Fruit fly (Drosophila melanogaster) whole organism, embryonic: ENCODE data around the gene gammaCOP.

Experiments used
- Aef1 ChIP-seq: fragments of 200-800 bp; sonication (Bioruptor generic); IDR thresholded peaks from 3 replicates; pipeline ENCODE4 v1.3.6; 2022; ENCODE audit warnings: missing biosample characterization, missing genetic modification characterization
- BEAF-32 ChIP-seq: fragments of 200-800 bp; sonication (Bioruptor generic); optimal IDR thresholded peaks from 3 replicates; lab custom pipeline; 2017; ENCODE audit warnings: missing biosample characterization, missing genetic modification characterization, mild to moderate bottlenecking, moderate library complexity, missing genetic modification reagents
- C15 ChIP-seq: fragments of 200-800 bp; sonication (Bioruptor generic); IDR thresholded peaks from 3 replicates; pipeline ENCODE4 v1.3.6; 2022; ENCODE audit warnings: missing biosample characterization, missing genetic modification characterization
- CG1024 ChIP-seq: fragments of 200-800 bp; sonication (Bioruptor generic); IDR thresholded peaks from 2 replicates; pipeline ENCODE4 v1.3.6; 2022; ENCODE audit warnings: missing biosample characterization, missing genetic modification characterization
- CG10274 ChIP-seq: fragments of 200-800 bp; sonication (Bioruptor generic); optimal IDR thresholded peaks from 3 replicates; lab custom pipeline; 2017; ENCODE audit warnings: missing biosample characterization, mild to moderate bottlenecking, missing genetic modification characterization
- CG10543 ChIP-seq: fragments of 200-800 bp; sonication (Bioruptor generic); optimal IDR thresholded peaks from 3 replicates; lab custom pipeline; 2017; ENCODE audit warnings: missing biosample characterization, mild to moderate bottlenecking, missing genetic modification characterization, moderate library complexity
- CG11247 ChIP-seq: fragments of 200-800 bp; sonication (Bioruptor generic); IDR thresholded peaks from 2 replicates; pipeline ENCODE4 v1.3.6; 2022; ENCODE audit warnings: missing biosample characterization, missing genetic modification characterization
- CG11398 ChIP-seq: fragments of 200-800 bp; sonication (Bioruptor generic); optimal IDR thresholded peaks from 2 replicates; lab custom pipeline; 2016; ENCODE audit warnings: missing biosample characterization, missing genetic modification characterization
- CG11723 ChIP-seq: fragments of 200-800 bp; sonication (Bioruptor generic); optimal IDR thresholded peaks from 2 replicates; lab custom pipeline; 2017; ENCODE audit warnings: missing biosample characterization, mild to moderate bottlenecking, missing genetic modification characterization
- CG12104 ChIP-seq: fragments of 200-800 bp; sonication (Bioruptor generic); optimal IDR thresholded peaks from 3 replicates; lab custom pipeline; 2016; ENCODE audit warnings: missing biosample characterization, missing genetic modification characterization
- CG14014 ChIP-seq: fragments of 200-800 bp; sonication (Bioruptor generic); IDR thresholded peaks from 2 replicates; pipeline ENCODE4 v1.3.6; 2022; ENCODE audit warnings: missing biosample characterization, missing genetic modification characterization
- CG14441 ChIP-seq: fragments of 200-800 bp; sonication (Bioruptor generic); IDR thresholded peaks from 2 replicates; pipeline ENCODE4 v1.3.6; 2022; ENCODE audit warnings: missing biosample characterization, missing genetic modification characterization
- CG1603 ChIP-seq: fragments of 200-800 bp; sonication (Bioruptor generic); optimal IDR thresholded peaks from 2 replicates; lab custom pipeline; 2019; ENCODE audit warnings: missing biosample characterization, mild to moderate bottlenecking, missing genetic modification characterization, moderate library complexity
- CG17359 ChIP-seq: fragments of 200-800 bp; sonication (Bioruptor generic); optimal IDR thresholded peaks from 3 replicates; lab custom pipeline; 2018; ENCODE audit warnings: missing biosample characterization, mild to moderate bottlenecking, missing genetic modification characterization, moderate library complexity
- CG17829 ChIP-seq: fragments of 200-800 bp; optimal IDR thresholded peaks from 2 replicates; lab custom pipeline; 2019; ENCODE audit warnings: missing biosample characterization, mild to moderate bottlenecking, missing genetic modification characterization, moderate library complexity
- CG1832 ChIP-seq: fragments of 200-800 bp; sonication (Bioruptor generic); optimal IDR thresholded peaks from 2 replicates; lab custom pipeline; 2017; ENCODE audit warnings: missing biosample characterization, mild to moderate bottlenecking, missing genetic modification characterization, inconsistent platforms
- CG4854 ChIP-seq: fragments of 200-800 bp; sonication (Bioruptor generic); optimal IDR thresholded peaks from 2 replicates; lab custom pipeline; 2016; ENCODE audit warnings: missing biosample characterization, missing genetic modification characterization, inconsistent platforms
- CG6175 ChIP-seq: fragments of 200-800 bp; sonication (Bioruptor generic); IDR thresholded peaks from 3 replicates; pipeline ENCODE4 v1.3.6; 2022; ENCODE audit warnings: missing biosample characterization, missing genetic modification characterization
- CG6765 ChIP-seq: fragments of 200-800 bp; sonication (Bioruptor generic); optimal IDR thresholded peaks from 3 replicates; lab custom pipeline; 2017; ENCODE audit warnings: missing biosample characterization, mild to moderate bottlenecking, missing genetic modification characterization
- CG6854 ChIP-seq: fragments of 200-800 bp; sonication (Bioruptor generic); optimal IDR thresholded peaks from 3 replicates; lab custom pipeline; 2017; ENCODE audit warnings: missing biosample characterization, mild to moderate bottlenecking, missing genetic modification characterization
- CG7987 ChIP-seq: fragments of 200-800 bp; sonication (Bioruptor generic); optimal IDR thresholded peaks from 2 replicates; lab custom pipeline; 2018; ENCODE audit warnings: missing biosample characterization, mild to moderate bottlenecking, missing genetic modification characterization, moderate library complexity
- CG8478 ChIP-seq: fragments of >200 bp; optimal IDR thresholded peaks from 2 replicates; lab custom pipeline; 2018
- CG8944 ChIP-seq: fragments of 200-800 bp; sonication (Bioruptor generic); optimal IDR thresholded peaks from 3 replicates; lab custom pipeline; 2016; ENCODE audit warnings: missing biosample characterization, missing genetic modification characterization
- CG9215 ChIP-seq: fragments of 200-800 bp; sonication (Bioruptor generic); IDR thresholded peaks from 2 replicates; pipeline ENCODE4 v1.3.6; 2022; ENCODE audit warnings: missing biosample characterization, missing genetic modification characterization
- CG9932 ChIP-seq: fragments of 200-800 bp; sonication (Bioruptor generic); IDR thresholded peaks from 2 replicates; pipeline ENCODE4 v1.3.6; 2022; ENCODE audit warnings: missing biosample characterization, missing genetic modification characterization
- Doc2 ChIP-seq: fragments of 200-800 bp; sonication (Bioruptor generic); IDR thresholded peaks from 2 replicates; pipeline ENCODE4 v1.3.6; 2022; ENCODE audit warnings: missing biosample characterization, missing genetic modification characterization
- E2f2 ChIP-seq: fragments of 200-800 bp; sonication (Bioruptor generic); IDR thresholded peaks from 2 replicates; pipeline ENCODE4 v1.3.6; 2022; ENCODE audit warnings: missing biosample characterization, missing genetic modification characterization
- ERR ChIP-seq: fragments of 200-800 bp; sonication (Bioruptor generic); optimal IDR thresholded peaks from 2 replicates; lab custom pipeline; 2016; ENCODE audit warnings: missing biosample characterization, missing genetic modification characterization
- MTF-1 ChIP-seq: fragments of 200-800 bp; sonication (Bioruptor generic); optimal IDR thresholded peaks from 2 replicates; lab custom pipeline; 2018; ENCODE audit warnings: missing biosample characterization, mild to moderate bottlenecking, missing genetic modification characterization, borderline replicate concordance
- Oli ChIP-seq: fragments of 200-800 bp; sonication (Bioruptor generic); optimal IDR thresholded peaks from 2 replicates; lab custom pipeline; 2018; ENCODE audit warnings: missing biosample characterization, mild to moderate bottlenecking, missing genetic modification characterization, moderate library complexity
- Ptx1 ChIP-seq: fragments of 200-800 bp; sonication (Bioruptor generic); IDR thresholded peaks from 2 replicates; pipeline ENCODE4 v1.3.6; 2022; ENCODE audit warnings: missing biosample characterization, missing genetic modification characterization
- Stat92E ChIP-seq, 3 experiments: fragments of >200 bp in 2 of 3; fragments of 200-800 bp in 1 of 3; sonication (Bioruptor generic) in 1 of 3; optimal IDR thresholded peaks; 2 replicates each; lab custom pipeline; 2017 to 2019; ENCODE audit warnings: missing biosample characterization in 3 of 3, missing genetic modification characterization in 3 of 3, mild to moderate bottlenecking in 1 of 3, moderate library complexity in 1 of 3
- ac ChIP-seq: fragments of 200-800 bp; sonication (Bioruptor generic); optimal IDR thresholded peaks from 3 replicates; lab custom pipeline; 2017; ENCODE audit warnings: missing biosample characterization, mild to moderate bottlenecking, missing genetic modification characterization
- al ChIP-seq: fragments of 200-800 bp; sonication (Bioruptor generic); IDR thresholded peaks from 2 replicates; pipeline ENCODE4 v1.3.6; 2022; ENCODE audit warnings: missing biosample characterization, missing genetic modification characterization
- ap ChIP-seq: fragments of 200-800 bp; sonication (Bioruptor generic); IDR thresholded peaks from 2 replicates; pipeline ENCODE4 v1.3.6; 2022; ENCODE audit warnings: missing biosample characterization, missing genetic modification characterization
- bcd ChIP-seq: fragments of 200-800 bp; sonication (Bioruptor generic); optimal IDR thresholded peaks from 2 replicates; lab custom pipeline; 2017; ENCODE audit warnings: missing biosample characterization, mild to moderate bottlenecking, missing genetic modification characterization
- croc ChIP-seq: fragments of 200-800 bp; sonication (Bioruptor generic); conservative IDR thresholded peaks from 3 replicates; pipeline ENCODE4 v1.3.6; 2022; ENCODE audit warnings: missing biosample characterization, missing genetic modification characterization
- exex ChIP-seq: fragments of 200-800 bp; sonication (Bioruptor generic); optimal IDR thresholded peaks from 4 replicates; lab custom pipeline; 2018; ENCODE audit warnings: missing biosample characterization, mild to moderate bottlenecking, missing genetic modification characterization, moderate library complexity
- ftz-f1 ChIP-seq: fragments of 200-800 bp; sonication (Bioruptor generic); optimal IDR thresholded peaks from 2 replicates; lab custom pipeline; 2016; ENCODE audit warnings: missing biosample characterization, missing genetic modification characterization
- hb ChIP-seq: fragments of 200-800 bp; sonication (Bioruptor generic); IDR thresholded peaks from 3 replicates; pipeline ENCODE4 v1.3.6; 2022; ENCODE audit warnings: missing biosample characterization, missing genetic modification characterization; ENCODE audit not compliant: partially characterized antibody
- ind ChIP-seq: fragments of 200-800 bp; sonication (Bioruptor generic); optimal IDR thresholded peaks from 3 replicates; lab custom pipeline; 2016; ENCODE audit warnings: missing biosample characterization, missing genetic modification characterization
- inv ChIP-seq: fragments of 200-800 bp; sonication (Bioruptor generic); IDR thresholded peaks from 2 replicates; pipeline ENCODE4 v1.3.6; 2022; ENCODE audit warnings: missing biosample characterization, missing genetic modification characterization; ENCODE audit not compliant: partially characterized antibody
- jumu ChIP-seq: fragments of 200-800 bp; sonication (Bioruptor generic); optimal IDR thresholded peaks from 3 replicates; lab custom pipeline; 2016; ENCODE audit warnings: missing biosample characterization, missing genetic modification characterization
- lab ChIP-seq: fragments of 200-800 bp; sonication (Bioruptor generic); optimal IDR thresholded peaks from 3 replicates; lab custom pipeline; 2017; ENCODE audit warnings: missing biosample characterization, missing genetic modification characterization, mild to moderate bottlenecking, moderate library complexity, missing genetic modification reagents
- lov ChIP-seq, 2 experiments: fragments of 200-800 bp in 1 of 2; fragments of >200 bp in 1 of 2; sonication (Bioruptor generic) in 1 of 2; IDR thresholded peaks in 1 of 2; optimal IDR thresholded peaks in 1 of 2; 2 replicates in 1 of 2; 3 replicates in 1 of 2; pipeline versions ENCODE4 v1.3.6 to Lab custom; 2017 to 2022; ENCODE audit warnings: missing biosample characterization in 1 of 2, missing genetic modification characterization in 1 of 2
- odd ChIP-seq: fragments of 200-800 bp; sonication (Bioruptor generic); optimal IDR thresholded peaks from 2 replicates; lab custom pipeline; 2017; ENCODE audit warnings: missing biosample characterization, mild to moderate bottlenecking, missing genetic modification characterization
- pita ChIP-seq: fragments of 200-800 bp; sonication (Bioruptor generic); optimal IDR thresholded peaks from 2 replicates; lab custom pipeline; 2017; ENCODE audit warnings: missing biosample characterization, mild to moderate bottlenecking, missing genetic modification characterization
- ro ChIP-seq: fragments of 200-800 bp; sonication (Bioruptor generic); IDR thresholded peaks from 2 replicates; pipeline ENCODE4 v1.3.6; 2022; ENCODE audit warnings: missing biosample characterization, missing genetic modification characterization
- sens-2 ChIP-seq: fragments of 200-800 bp; sonication (Bioruptor generic); IDR thresholded peaks from 2 replicates; pipeline ENCODE4 v1.3.6; 2022; ENCODE audit warnings: missing biosample characterization, missing genetic modification characterization

gammaCOP gene

DNA sequence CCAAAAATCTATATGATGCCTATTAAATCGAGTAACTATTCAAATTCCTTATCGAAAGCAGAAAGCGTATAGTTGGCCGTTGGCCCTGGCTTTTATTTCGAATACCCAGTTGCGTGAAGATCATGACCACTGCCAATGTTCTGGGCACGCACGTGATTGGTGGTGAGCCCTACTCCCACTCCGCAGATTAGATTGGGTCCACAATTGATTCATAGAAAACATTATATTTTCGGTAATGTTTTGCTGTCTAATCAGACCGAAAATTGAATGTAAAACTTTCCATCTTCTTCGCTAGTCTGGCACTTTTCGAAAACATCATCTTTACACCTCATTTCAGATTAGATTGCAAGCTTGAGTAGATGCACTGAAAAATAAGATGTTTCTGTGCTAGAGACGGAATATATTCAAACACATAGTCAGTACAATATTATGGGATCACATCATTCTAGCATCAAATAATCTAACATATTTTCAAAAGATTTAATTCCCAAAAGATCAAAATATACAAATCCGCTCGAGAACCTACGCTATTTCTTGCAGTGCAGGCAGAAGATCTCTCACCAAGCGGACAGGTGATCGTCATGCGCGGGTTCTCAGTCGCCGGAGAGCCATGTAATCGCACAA is 20.4 kb downstream of the gammaCOP start, which contains the start of gene CG1774:
Gene CG1774, plus strand, starts transcription at position 548 of the 624 bp plus-strand sequence.
- TF ChIP-seq Doc2 (GFP tag; lab: Robert Waterston, UW) (no peak), Stat92E (GFP tag; optimal IDR thresholded peaks at IDR 0.05; lab: Kevin White, UChicago) (no peak), CG11247 (GFP tag; lab: Robert Waterston, UW) (peak; percentile 72), CG4854 (GFP tag; lab: Kevin White, UChicago) (peak; percentile 66), Oli (tag; lab: Kevin White, UChicago) (peak; percentile 68), CG6854 (GFP tag; lab: Kevin White, UChicago) (peak; percentile 73), CG14014 (GFP tag; lab: Robert Waterston, UW) (peak; percentile 78), CG9215 (peak; percentile 75), BEAF-32 (GFP tag; lab: Kevin White, UChicago) (no peak), CG11398 (GFP tag; lab: Kevin White, UChicago) (peak; percentile 34), pita (no peak), E2f2 (peak; percentile 44), exex (tag; lab: Kevin White, UChicago) (peak; percentile 86), CG10543 (GFP tag; lab: Kevin White, UChicago) (peak; percentile 70), C15 (no peak), hb (GFP tag; lab: Robert Waterston, UW) (no peak), bcd (GFP tag; lab: Kevin White, UChicago) (peak; percentile 82), ac (no peak), al (GFP tag; lab: Robert Waterston, UW) (peak; percentile 81), CG6175 (GFP tag; lab: Robert Waterston, UW) (peak; percentile 61; the same call in 2 of the 3 replicates), CG1024 (GFP tag; lab: Robert Waterston, UW) (no peak), sens-2 (no peak; the same call in 1 of the 2 replicates), MTF-1 (GFP tag; lab: Kevin White, UChicago) (no peak), odd (GFP tag; lab: Kevin White, UChicago) (peak; percentile 40), CG17829 (tag; lab: Kevin White, UChicago) (peak; percentile 68), CG11723 (GFP tag; lab: Kevin White, UChicago) (peak; percentile 33), CG1832 (GFP tag; lab: Kevin White, UChicago) (no peak), CG8944 (GFP tag; lab: Kevin White, UChicago) (peak; percentile 65), CG7987 (peak; percentile 73), ind (GFP tag; lab: Kevin White, UChicago) (peak; percentile 81), lab (GFP tag; lab: Kevin White, UChicago) (peak; percentile 94), jumu (GFP tag; lab: Kevin White, UChicago) (peak; percentile 80), CG17359 (tag; lab: Kevin White, UChicago) (peak; percentile 79), CG10274 (peak; percentile 47), CG6765 (GFP tag; lab: Kevin White, UChicago) (peak; percentile 76), CG1603 (tag; lab: Kevin White, UChicago) (peak; percentile 83), Aef1 (GFP tag; lab: Robert Waterston, UW) (peak; percentile 77; the same call in 2 of the 3 replicates), ftz-f1 (GFP tag; lab: Kevin White, UChicago) (no peak), inv (GFP tag; lab: Robert Waterston, UW) (no peak), ro (GFP tag; lab: Robert Waterston, UW) (0 out of 2 replicates have a peak, but pooled peaks have one; percentile 46), CG12104 (GFP tag; lab: Kevin White, UChicago) (peak; percentile 51), lov (optimal IDR thresholded peaks at IDR 0.05; lab: Kevin White, UChicago) (no peak), lov (GFP tag; IDR thresholded peaks at IDR 0.05; lab: Robert Waterston, UW) (no peak), ap (GFP tag; lab: Robert Waterston, UW) (peak; percentile 57), CG14441 (GFP tag; lab: Robert Waterston, UW) (peak; percentile 83), CG8478 (lab: Kevin White, UChicago) (no peak), CG9932 (GFP tag; lab: Robert Waterston, UW) (peak; percentile 83), ERR (GFP tag; lab: Kevin White, UChicago) (peak; percentile 88), croc (GFP tag; lab: Robert Waterston, UW) (no peak; the same call in 2 of the 3 replicates), Ptx1 (peak; percentile 85)
